Worm (Caenorhabditis elegans): ENCODE data around the gene sdn-1.

Gene sdn-1

ce11 chrX:10568385-10569149, 24.6 kb downstream of the sdn-1 start:
- TF ChIP-seq ets-7 (tag; optimal IDR thresholded peaks at IDR 0.05) (peak; percentile 43), ceh-13 (GFP tag; optimal IDR thresholded peaks at IDR 0.05) (peak; percentile 9), scrt-1 (GFP tag; IDR thresholded peaks at IDR 0.05) (no peak), tra-4 (tag; optimal IDR thresholded peaks at IDR 0.05) (no peak), F13C5.2 (tag; optimal IDR thresholded peaks at IDR 0.05) (peak; percentile 87), tbx-37 (GFP tag; conservative IDR thresholded peaks at IDR 0.05) (no peak; the same call in 1 of the 2 replicates), aly-1 (tag; optimal IDR thresholded peaks at IDR 0.05) (peak; percentile 20), ceh-36 (tag; optimal IDR thresholded peaks at IDR 0.05) (no peak), hnd-1 (tag; optimal IDR thresholded peaks at IDR 0.05) (no peak), pes-1 (GFP tag; IDR thresholded peaks at IDR 0.05) (0 out of 2 replicates have a peak, but pooled peaks have one; percentile 6), hmbx-1 (tag; optimal IDR thresholded peaks at IDR 0.05) (no peak), sea-1 (GFP tag; conservative IDR thresholded peaks at IDR 0.05) (0 out of 2 replicates have a peak, but pooled peaks have one; percentile 75), tbx-11 (GFP tag; IDR thresholded peaks at IDR 0.05) (no peak), B0310.2 (tag; optimal IDR thresholded peaks at IDR 0.05) (peak; percentile 53), hmg-4 (GFP tag; optimal IDR thresholded peaks at IDR 0.05) (peak; percentile 90), flt-1 (GFP tag; IDR thresholded peaks at IDR 0.05) (peak; percentile 22), ama-1 (optimal IDR thresholded peaks at IDR 0.05) (no peak)

DNA sequence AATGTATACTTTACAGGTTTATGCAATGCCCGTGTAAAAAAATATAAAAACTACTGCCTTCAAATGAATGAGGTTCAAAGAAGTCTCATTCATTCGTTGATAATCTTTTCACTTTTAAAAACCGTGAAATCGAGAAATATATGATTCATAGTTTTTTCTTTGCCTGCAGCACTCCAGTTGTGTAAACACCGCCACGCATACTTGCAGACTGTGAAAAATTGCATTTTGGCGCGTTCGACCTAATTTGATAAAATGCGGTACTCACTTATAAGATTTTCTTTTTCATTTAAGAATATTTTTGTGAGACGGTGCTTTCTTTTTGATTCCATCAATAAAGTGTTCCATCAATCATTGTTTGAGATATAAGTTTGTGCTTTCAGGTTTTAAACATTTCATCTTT, 26.4 kb downstream of the sdn-1 start:
- no peak for TF ChIP-seq ets-7 (tag; optimal IDR thresholded peaks at IDR 0.05)
- TF ChIP-seq scrt-1 (GFP tag; IDR thresholded peaks at IDR 0.05) = no peak
- TF ChIP-seq hmg-4 (GFP tag; optimal IDR thresholded peaks at IDR 0.05) = no peak
- TF ChIP-seq hnd-1 (tag; optimal IDR thresholded peaks at IDR 0.05) = no peak
- TF ChIP-seq ama-1 (optimal IDR thresholded peaks at IDR 0.05) = no peak
- no peak for TF ChIP-seq tra-4 (tag; optimal IDR thresholded peaks at IDR 0.05)

DNA sequence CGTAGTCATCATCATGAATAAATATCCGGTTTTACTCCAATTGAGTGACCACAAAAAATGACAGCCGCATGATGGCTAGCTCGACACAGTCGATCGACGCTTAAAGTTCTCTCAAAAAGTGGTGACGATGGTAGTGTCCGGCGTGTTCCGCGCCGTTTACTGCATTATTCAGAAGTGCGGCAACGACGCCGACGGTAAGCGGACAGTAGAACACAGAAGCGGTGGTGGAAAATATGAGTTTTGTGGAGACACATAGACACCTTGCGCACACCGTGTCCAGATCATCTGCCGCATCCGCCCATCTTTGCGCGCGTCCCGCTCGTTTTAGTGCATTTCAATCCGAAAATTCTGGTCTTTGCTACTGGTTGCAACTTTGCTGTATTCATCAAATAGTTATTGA, 33.9 kb downstream of the sdn-1 start, which contains the start of gene F59F5.7:
TSS of gene F59F5.7 (plus strand) at position 301 of the 400 bp plus-strand sequence.
- no peak for TF ChIP-seq ama-1 (optimal IDR thresholded peaks at IDR 0.05)
- TF ChIP-seq tra-4 (tag; optimal IDR thresholded peaks at IDR 0.05) = no peak
- TF ChIP-seq ceh-13 (GFP tag; optimal IDR thresholded peaks at IDR 0.05) = no peak
- no peak for TF ChIP-seq hnd-1 (tag; optimal IDR thresholded peaks at IDR 0.05)
- TF ChIP-seq ceh-36 (tag; optimal IDR thresholded peaks at IDR 0.05) = no peak
- TF ChIP-seq tbx-37 (GFP tag; conservative IDR thresholded peaks at IDR 0.05) = no peak
- TF ChIP-seq tbx-11 (GFP tag; IDR thresholded peaks at IDR 0.05) = no peak
- TF ChIP-seq F13C5.2 (tag; optimal IDR thresholded peaks at IDR 0.05) = no peak
- no peak for TF ChIP-seq flt-1 (GFP tag; IDR thresholded peaks at IDR 0.05)
- no peak for TF ChIP-seq sea-1 (GFP tag; conservative IDR thresholded peaks at IDR 0.05)
- no peak for TF ChIP-seq hmbx-1 (tag; optimal IDR thresholded peaks at IDR 0.05)
- TF ChIP-seq scrt-1 (GFP tag; IDR thresholded peaks at IDR 0.05) = no peak
- no peak for TF ChIP-seq B0310.2 (tag; optimal IDR thresholded peaks at IDR 0.05)
- no peak for TF ChIP-seq ets-7 (tag; optimal IDR thresholded peaks at IDR 0.05)

ce11 chrX:10556764-10557163, 36.4 kb downstream of the sdn-1 start:
- TF ChIP-seq hmg-4 (GFP tag; optimal IDR thresholded peaks at IDR 0.05) = no peak
- TF ChIP-seq tbx-11 (GFP tag; IDR thresholded peaks at IDR 0.05) = no peak
- no peak for TF ChIP-seq hnd-1 (tag; optimal IDR thresholded peaks at IDR 0.05)
- no peak for TF ChIP-seq aly-1 (tag; optimal IDR thresholded peaks at IDR 0.05)
- no peak for TF ChIP-seq flt-1 (GFP tag; IDR thresholded peaks at IDR 0.05)
- no peak for TF ChIP-seq sea-1 (GFP tag; conservative IDR thresholded peaks at IDR 0.05)
- TF ChIP-seq tbx-37 (GFP tag; conservative IDR thresholded peaks at IDR 0.05) = no peak
- TF ChIP-seq pes-1 (GFP tag; IDR thresholded peaks at IDR 0.05) = no peak
- TF ChIP-seq ama-1 (optimal IDR thresholded peaks at IDR 0.05) = no peak
- no peak for TF ChIP-seq scrt-1 (GFP tag; IDR thresholded peaks at IDR 0.05)
- no peak for TF ChIP-seq F13C5.2 (tag; optimal IDR thresholded peaks at IDR 0.05)
- no peak for TF ChIP-seq tra-4 (tag; optimal IDR thresholded peaks at IDR 0.05)
- TF ChIP-seq ceh-36 (tag; optimal IDR thresholded peaks at IDR 0.05) = no peak
- TF ChIP-seq ets-7 (tag; optimal IDR thresholded peaks at IDR 0.05) = no peak
- TF ChIP-seq ceh-13 (GFP tag; optimal IDR thresholded peaks at IDR 0.05) = no peak
- no peak for TF ChIP-seq hmbx-1 (tag; optimal IDR thresholded peaks at IDR 0.05)
- no peak for TF ChIP-seq B0310.2 (tag; optimal IDR thresholded peaks at IDR 0.05)

DNA sequence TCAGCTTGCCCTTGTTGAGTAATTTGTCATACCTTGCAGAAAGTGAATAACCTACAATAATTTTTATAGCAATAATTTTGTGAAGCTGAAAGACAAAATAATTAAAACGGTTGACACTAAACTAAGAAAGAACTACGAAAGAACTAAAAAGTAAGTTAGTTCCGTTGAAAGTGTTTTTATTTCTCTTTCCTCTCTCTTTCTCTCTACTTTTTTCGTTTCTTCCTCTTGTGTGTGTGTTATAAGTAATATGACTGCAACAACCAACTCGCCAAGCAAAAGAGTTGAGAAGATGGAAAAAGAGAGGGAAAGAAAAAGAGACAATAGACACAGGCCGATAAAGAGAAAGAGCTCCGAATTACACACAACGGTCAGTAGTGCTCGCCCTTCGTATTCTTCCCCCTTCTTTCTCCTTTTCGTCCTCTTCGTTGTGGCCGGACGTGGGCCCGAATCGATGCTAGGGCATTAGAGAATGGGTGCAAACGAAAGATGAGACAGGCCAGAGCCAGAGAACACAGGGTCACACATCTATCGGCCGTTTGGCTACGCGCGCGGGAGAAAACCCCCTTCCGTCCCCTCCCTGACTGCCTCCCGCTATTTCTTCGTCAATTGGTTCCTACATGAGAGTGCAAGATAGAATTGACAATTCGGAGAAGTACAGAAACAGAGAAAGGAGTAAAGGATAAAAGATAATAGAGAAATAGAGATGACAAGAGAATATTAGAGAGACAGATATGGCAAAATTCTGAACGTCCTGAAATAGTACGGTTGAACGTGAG, 37.8 kb downstream of the sdn-1 start, which contains the start of gene syd-2:
TSS of gene syd-2 (minus strand) at position 51 of the 776 bp plus-strand sequence.
- peak; percentile 96 for TF ChIP-seq hmg-4 (GFP tag; optimal IDR thresholded peaks at IDR 0.05)
- TF ChIP-seq aly-1 (tag; optimal IDR thresholded peaks at IDR 0.05) = peak; percentile 64
- TF ChIP-seq ets-7 (tag; optimal IDR thresholded peaks at IDR 0.05) = peak; percentile 40
- TF ChIP-seq ceh-13 (GFP tag; optimal IDR thresholded peaks at IDR 0.05) = no peak
- TF ChIP-seq tbx-11 (GFP tag; IDR thresholded peaks at IDR 0.05) = no peak
- no peak for TF ChIP-seq ceh-36 (tag; optimal IDR thresholded peaks at IDR 0.05)
- TF ChIP-seq tra-4 (tag; optimal IDR thresholded peaks at IDR 0.05) = no peak
- no peak for TF ChIP-seq scrt-1 (GFP tag; IDR thresholded peaks at IDR 0.05)
- TF ChIP-seq pes-1 (GFP tag; IDR thresholded peaks at IDR 0.05) = no peak
- TF ChIP-seq hnd-1 (tag; optimal IDR thresholded peaks at IDR 0.05) = peak; percentile 14
- TF ChIP-seq hmbx-1 (tag; optimal IDR thresholded peaks at IDR 0.05) = no peak
- TF ChIP-seq ama-1 (optimal IDR thresholded peaks at IDR 0.05) = no peak
- TF ChIP-seq tbx-37 (GFP tag; conservative IDR thresholded peaks at IDR 0.05) = no peak
- TF ChIP-seq B0310.2 (tag; optimal IDR thresholded peaks at IDR 0.05) = no peak
- TF ChIP-seq F13C5.2 (tag; optimal IDR thresholded peaks at IDR 0.05) = peak; percentile 74
- peak; percentile 80 for TF ChIP-seq sea-1 (GFP tag; conservative IDR thresholded peaks at IDR 0.05)
- no peak; the same call in 1 of the 2 replicates for TF ChIP-seq flt-1 (GFP tag; IDR thresholded peaks at IDR 0.05)

DNA sequence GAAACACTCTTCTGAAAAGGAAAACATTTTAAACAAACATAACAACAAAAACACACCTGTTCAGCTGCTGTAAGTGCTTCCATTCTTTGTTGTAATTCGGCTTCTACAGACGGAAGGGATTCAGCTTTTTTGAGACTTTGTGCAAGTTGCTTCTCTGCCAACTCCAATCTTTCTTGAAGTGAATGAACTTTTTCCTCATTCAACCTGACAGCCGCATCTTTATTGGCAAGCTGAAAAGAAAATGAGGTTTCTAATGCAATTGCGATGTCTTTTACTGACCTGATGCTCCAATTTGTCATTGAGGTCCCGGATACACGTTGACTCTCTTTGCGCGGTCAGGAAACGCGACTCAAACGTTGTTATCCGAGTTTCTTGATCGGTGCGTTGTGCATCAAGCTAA, 40.1 kb downstream of the sdn-1 start:
- TF ChIP-seq ama-1 (optimal IDR thresholded peaks at IDR 0.05) = no peak
- no peak for TF ChIP-seq sea-1 (GFP tag; conservative IDR thresholded peaks at IDR 0.05)
- no peak for TF ChIP-seq F13C5.2 (tag; optimal IDR thresholded peaks at IDR 0.05)
- no peak for TF ChIP-seq tra-4 (tag; optimal IDR thresholded peaks at IDR 0.05)
- no peak for TF ChIP-seq hmbx-1 (tag; optimal IDR thresholded peaks at IDR 0.05)
